Worm (Caenorhabditis elegans): ENCODE data around the gene srh-116.
"Not testable (repeated sequence)": the region's sequence is repeated elsewhere in the genome, so short reads cannot be mapped to it uniquely, and the experiment has no call there.

srh-116 gene

ce11 chrV:17255028-17255427, at the start of gene srh-116:
srh-116 (minus strand) TSS chrV:17255128.
- TF ChIP-seq F49E8.2 (tag; optimal IDR thresholded peaks at IDR 0.05; ENCODE audit: borderline replicate concordance); lin-13 (GFP tag; optimal IDR thresholded peaks at IDR 0.05); snpc-4 (tag; optimal IDR thresholded peaks at IDR 0.05): not testable (repeated sequence)

ce11 chrV:17303392-17303791, 48.5 kb upstream of the srh-116 start:
- TF ChIP-seq ceh-28 (tag; optimal IDR thresholded peaks at IDR 0.05), result no peak
- TF ChIP-seq unc-62 (GFP tag; optimal IDR thresholded peaks at IDR 0.05 in 1 of 2), result peak in 1 of 2 experiments; percentile 90
- TF ChIP-seq unc-62 (tag; optimal IDR thresholded peaks at IDR 0.05), result no peak
- TF ChIP-seq hlh-30 (tag; optimal IDR thresholded peaks at IDR 0.05; ENCODE audit: insufficient read depth), result no peak
- TF ChIP-seq nhr-102 (tag; optimal IDR thresholded peaks at IDR 0.05), result no peak

- TF ChIP-seq aha-1 (tag), result no peak
- no peak for TF ChIP-seq tag-97 (GFP tag; IDR thresholded peaks at IDR 0.05)
- no peak for TF ChIP-seq Y105C5A.15 (GFP tag; IDR thresholded peaks at IDR 0.05)
- TF ChIP-seq zip-2 (tag; optimal IDR thresholded peaks at IDR 0.05), result no peak
- no peak for TF ChIP-seq skn-1 (tag; optimal IDR thresholded peaks at IDR 0.05)
- no peak for TF ChIP-seq mep-1 (tag; optimal IDR thresholded peaks at IDR 0.05)
These were observed 47.8 kb upstream of the srh-116 start, which contains the start of gene sri-70 for ce11 chrV:17302754-17303153. sri-70 (plus strand) TSS chrV:17303054.

- TF ChIP-seq snpc-4 (tag; optimal IDR thresholded peaks at IDR 0.05), result no peak
- no peak for TF ChIP-seq lsy-2 (tag; optimal IDR thresholded peaks at IDR 0.05)
- no peak for TF ChIP-seq skn-1 (tag; optimal IDR thresholded peaks at IDR 0.05)
- TF ChIP-seq jun-1 (tag; optimal IDR thresholded peaks at IDR 0.05), result no peak
- TF ChIP-seq daf-12 (tag; optimal IDR thresholded peaks at IDR 0.05), result no peak
- no peak for TF ChIP-seq madf-9 (GFP tag; conservative IDR thresholded peaks at IDR 0.05)
- TF ChIP-seq fos-1 (tag; optimal IDR thresholded peaks at IDR 0.05), result no peak
- no peak for TF ChIP-seq ama-1 (optimal IDR thresholded peaks at IDR 0.05)
- TF ChIP-seq tag-97 (GFP tag; IDR thresholded peaks at IDR 0.05), result no peak
- no peak for TF ChIP-seq ctbp-1 (GFP tag; IDR thresholded peaks at IDR 0.05)
- no peak for TF ChIP-seq pqm-1 (tag; optimal IDR thresholded peaks at IDR 0.05)
- no peak for TF ChIP-seq nhr-25 (tag; optimal IDR thresholded peaks at IDR 0.05; ENCODE audit: borderline replicate concordance, insufficient read depth)
- no peak for TF ChIP-seq ceh-44 (GFP tag; IDR thresholded peaks at IDR 0.05)
- no peak for TF ChIP-seq mxl-2 (GFP tag; conservative IDR thresholded peaks at IDR 0.05)
- TF ChIP-seq daf-8 (GFP tag; IDR thresholded peaks at IDR 0.05), result no peak
These were observed 46.4 kb upstream of the srh-116 start, which contains the start of gene K10G4.5 for ce11 chrV:17301375-17301774. K10G4.5 (minus strand) TSS chrV:17301475.

- TF ChIP-seq F26F4.8 (GFP tag; conservative IDR thresholded peaks at IDR 0.05) (no peak), php-3 (GFP tag; IDR thresholded peaks at IDR 0.05) (no peak), Y5F2A.4 (GFP tag; optimal IDR thresholded peaks at IDR 0.05) (no peak), lin-29 (GFP tag; IDR thresholded peaks at IDR 0.05) (no peak), Y105C5A.15 (GFP tag; IDR thresholded peaks at IDR 0.05) (no peak), R02D3.7 (tag; optimal IDR thresholded peaks at IDR 0.05) (no peak), unc-62 (GFP tag; optimal IDR thresholded peaks at IDR 0.05 in 1 of 2) (peak in 1 of 2 experiments; percentile 92), unc-62 (tag; optimal IDR thresholded peaks at IDR 0.05) (no peak)
These were observed 43.7 kb upstream of the srh-116 start for ce11 chrV:17298657-17299056.

ce11 chrV:17296443-17296842, 41.5 kb upstream of the srh-116 start:
- TF ChIP-seq ZK337.2 (GFP tag; IDR thresholded peaks at IDR 0.05) (no peak), nhr-28 (tag; optimal IDR thresholded peaks at IDR 0.05) (no peak), lin-15B (tag; optimal IDR thresholded peaks at IDR 0.05) (no peak), ceh-44 (GFP tag; IDR thresholded peaks at IDR 0.05) (no peak), ama-1 (optimal IDR thresholded peaks at IDR 0.05) (no peak), nhr-42 (GFP tag; IDR thresholded peaks at IDR 0.05) (no peak), unc-62 (GFP tag; optimal IDR thresholded peaks at IDR 0.05 in 1 of 2) (peak in 1 of 2 experiments; percentile 92), unc-62 (tag; optimal IDR thresholded peaks at IDR 0.05) (no peak), Y75B8A.6 (GFP tag; IDR thresholded peaks at IDR 0.05) (no peak)

Data from whole organism, L4 larva.